Worm (Caenorhabditis elegans): Measurements from ENCODE around the gene H05C05.1.

DNA sequence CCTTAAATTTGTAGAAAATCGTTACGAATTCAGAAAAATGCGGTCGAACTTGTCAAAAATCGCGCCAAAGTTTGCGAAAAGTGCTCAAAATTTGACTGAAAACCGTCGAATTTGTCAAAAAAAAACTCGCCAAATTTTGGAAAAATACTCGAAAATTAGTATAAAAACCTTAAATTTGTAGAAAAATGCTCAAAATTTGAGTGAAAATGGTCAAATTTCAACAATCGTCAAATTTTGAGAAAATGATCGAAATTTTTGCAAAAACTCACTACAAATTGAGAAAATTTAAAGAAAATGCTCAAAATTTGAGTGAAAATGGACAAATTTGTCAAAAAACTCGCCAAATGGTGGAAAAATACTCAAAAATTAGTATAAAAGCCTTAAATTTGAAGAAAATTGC, 5.5 kb downstream of the H05C05.1 start:
- TF ChIP-seq snpc-4 (GFP tag; optimal IDR thresholded peaks at IDR 0.05) (no peak), snpc-4 (tag; optimal IDR thresholded peaks at IDR 0.05) (no peak), Y53G8AR.9 (GFP tag; conservative IDR thresholded peaks at IDR 0.05) (no peak), attf-5 (GFP tag; optimal IDR thresholded peaks at IDR 0.05) (no peak), nhr-179 (tag; optimal IDR thresholded peaks at IDR 0.05) (no peak), nhr-80 (tag; optimal IDR thresholded peaks at IDR 0.05) (no peak), nhr-90 (tag; optimal IDR thresholded peaks at IDR 0.05) (no peak), ztf-18 (tag; optimal IDR thresholded peaks at IDR 0.05) (no peak), let-526 (GFP tag; IDR thresholded peaks at IDR 0.05) (no peak), tbp1 (GFP tag; optimal IDR thresholded peaks at IDR 0.05) (no peak), ztf-6 (GFP tag; IDR thresholded peaks at IDR 0.05) (no peak)

All from whole organism, young adult.